Worm (Caenorhabditis elegans): ENCODE measurements around the gene irld-25.

- TF ChIP-seq sptf-1 (tag; optimal IDR thresholded peaks at IDR 0.05) = no peak
- no peak for TF ChIP-seq unc-62 (GFP tag; optimal IDR thresholded peaks at IDR 0.05)
- TF ChIP-seq nhr-76 (tag; optimal IDR thresholded peaks at IDR 0.05) = no peak
- no peak for TF ChIP-seq lsy-2 (tag; optimal IDR thresholded peaks at IDR 0.05)
- no peak for TF ChIP-seq nhr-28 (tag; optimal IDR thresholded peaks at IDR 0.05)
- no peak for TF ChIP-seq nhr-12 (tag; optimal IDR thresholded peaks at IDR 0.05)
- no peak for TF ChIP-seq snpc-4 (tag; optimal IDR thresholded peaks at IDR 0.05)
Measured at ce11 chrV:15241259-15241658, 19.8 kb downstream of the irld-25 start, which contains the start of gene chil-12.

Measured in whole organism, mixed stage, embryonic.